Fruit fly (Drosophila melanogaster) whole organism, prepupa: Measurements from ENCODE around the gene kni.

Experiments used
- Blimp-1 ChIP-seq: fragments of 200-800 bp; sonication (Bioruptor generic); optimal IDR thresholded peaks from 3 replicates; lab custom pipeline; 2017; ENCODE audit warnings: missing biosample characterization, missing genetic modification characterization, mild to moderate bottlenecking, moderate library complexity, missing genetic modification reagents
- CG10631 ChIP-seq: fragments of 200-800 bp; sonication (Bioruptor generic); optimal IDR thresholded peaks from 2 replicates; lab custom pipeline; 2016; ENCODE audit warnings: missing biosample characterization, missing genetic modification characterization
- CG10669 ChIP-seq: fragments of 200-800 bp; sonication (Bioruptor generic); optimal IDR thresholded peaks from 3 replicates; lab custom pipeline; 2018; ENCODE audit warnings: missing biosample characterization, mild to moderate bottlenecking, missing genetic modification characterization, moderate library complexity
- CG11294 ChIP-seq: fragments of 200-800 bp; sonication (Bioruptor generic); IDR thresholded peaks from 2 replicates; pipeline ENCODE4 v1.3.6; 2022; ENCODE audit warnings: missing biosample characterization, missing genetic modification characterization
- CG11762 ChIP-seq: fragments of 200-800 bp; sonication (Bioruptor generic); optimal IDR thresholded peaks from 3 replicates; lab custom pipeline; 2016; ENCODE audit warnings: missing biosample characterization, missing genetic modification characterization; ENCODE audit not compliant: insufficient read depth
- CG11902 ChIP-seq: fragments of 200-800 bp; sonication (Bioruptor generic); optimal IDR thresholded peaks from 3 replicates; lab custom pipeline; 2016; ENCODE audit warnings: missing biosample characterization, missing genetic modification characterization
- CG15336 ChIP-seq: fragments of 200-800 bp; sonication (Bioruptor generic); IDR thresholded peaks from 2 replicates; pipeline ENCODE4 v1.3.6; 2022; ENCODE audit warnings: missing biosample characterization, missing genetic modification characterization
- CG16779 ChIP-seq: fragments of 200-800 bp; sonication (Bioruptor generic); optimal IDR thresholded peaks from 3 replicates; lab custom pipeline; 2017; ENCODE audit warnings: missing biosample characterization, mild to moderate bottlenecking, missing genetic modification characterization
- CG3032 ChIP-seq: fragments of 200-800 bp; optimal IDR thresholded peaks from 2 replicates; lab custom pipeline; 2019; ENCODE audit warnings: missing biosample characterization, mild to moderate bottlenecking, missing genetic modification characterization, moderate library complexity
- CG31627 ChIP-seq: fragments of 200-800 bp; sonication (Bioruptor generic); optimal IDR thresholded peaks from 3 replicates; lab custom pipeline; 2016; ENCODE audit warnings: missing biosample characterization, missing genetic modification characterization
- CG32006 ChIP-seq: fragments of 200-800 bp; sonication (Bioruptor generic); optimal IDR thresholded peaks from 3 replicates; lab custom pipeline; 2017; ENCODE audit warnings: missing biosample characterization, mild to moderate bottlenecking, missing genetic modification characterization
- CG34406 ChIP-seq: fragments of 200-800 bp; sonication (Bioruptor generic); optimal IDR thresholded peaks from 3 replicates; lab custom pipeline; 2016; ENCODE audit warnings: missing biosample characterization, missing genetic modification characterization
- CG3919 ChIP-seq: fragments of 200-800 bp; sonication (Bioruptor generic); optimal IDR thresholded peaks from 3 replicates; lab custom pipeline; 2016; ENCODE audit warnings: missing biosample characterization, missing genetic modification characterization
- CG6276 ChIP-seq: fragments of 200-800 bp; sonication (Bioruptor generic); optimal IDR thresholded peaks from 2 replicates; lab custom pipeline; 2017; ENCODE audit warnings: missing biosample characterization, mild to moderate bottlenecking, missing genetic modification characterization
- CG6792 ChIP-seq: fragments of 200-800 bp; sonication (Bioruptor generic); optimal IDR thresholded peaks from 3 replicates; lab custom pipeline; 2016; ENCODE audit warnings: missing biosample characterization, missing genetic modification characterization
- CG6808 ChIP-seq: fragments of 200-800 bp; sonication (Bioruptor generic); optimal IDR thresholded peaks from 3 replicates; lab custom pipeline; 2017; ENCODE audit warnings: missing biosample characterization, missing genetic modification characterization, mild to moderate bottlenecking, moderate library complexity, missing genetic modification reagents
- CG6854 ChIP-seq: fragments of 200-800 bp; sonication (Bioruptor generic); optimal IDR thresholded peaks from 2 replicates; lab custom pipeline; 2017; ENCODE audit warnings: missing biosample characterization, mild to moderate bottlenecking, missing genetic modification characterization
- CG7368 ChIP-seq: fragments of 200-800 bp; sonication (Bioruptor generic); optimal IDR thresholded peaks from 3 replicates; lab custom pipeline; 2016; ENCODE audit warnings: missing biosample characterization, missing genetic modification characterization
- CG8632 ChIP-seq: fragments of 200-800 bp; sonication (Bioruptor generic); optimal IDR thresholded peaks from 3 replicates; lab custom pipeline; 2016; ENCODE audit warnings: missing biosample characterization, missing genetic modification characterization
- CG9139 ChIP-seq: fragments of 200-800 bp; sonication (Bioruptor generic); optimal IDR thresholded peaks from 3 replicates; lab custom pipeline; 2017; ENCODE audit warnings: missing biosample characterization, mild to moderate bottlenecking, missing genetic modification characterization
- Eip75B ChIP-seq: fragments of 200-800 bp; sonication (Bioruptor generic); optimal IDR thresholded peaks from 3 replicates; lab custom pipeline; 2016; ENCODE audit warnings: missing biosample characterization, missing genetic modification characterization
- Eip78C ChIP-seq: fragments of 200-800 bp; sonication (Bioruptor generic); peaks from one replicate; lab custom pipeline; 2016; ENCODE audit warnings: missing biosample characterization, missing genetic modification characterization
- Eip93F ChIP-seq: fragments of 200-800 bp; sonication (Bioruptor generic); optimal IDR thresholded peaks from 2 replicates; lab custom pipeline; 2016; ENCODE audit warnings: missing biosample characterization, mild to moderate bottlenecking, missing genetic modification characterization
- Ets96B ChIP-seq: fragments of 200-800 bp; optimal IDR thresholded peaks from 2 replicates; lab custom pipeline; 2019; ENCODE audit warnings: missing biosample characterization, mild to moderate bottlenecking, missing genetic modification characterization, moderate library complexity
- Gug ChIP-seq: fragments of 200-800 bp; sonication (Bioruptor generic); IDR thresholded peaks from 2 replicates; pipeline ENCODE4 v1.3.6; 2022; ENCODE audit warnings: missing biosample characterization, missing genetic modification characterization
- Hr38 ChIP-seq: sonication (Bioruptor generic); optimal IDR thresholded peaks from 2 replicates; lab custom pipeline; 2016; ENCODE audit warnings: missing biosample characterization, missing genetic modification characterization
- Hr4 ChIP-seq: fragments of 200-800 bp; sonication (Bioruptor generic); optimal IDR thresholded peaks from 3 replicates; lab custom pipeline; 2016; ENCODE audit warnings: missing biosample characterization, missing genetic modification characterization
- Met ChIP-seq: fragments of 200-800 bp; sonication (Bioruptor generic); optimal IDR thresholded peaks from 3 replicates; lab custom pipeline; 2016; ENCODE audit warnings: missing biosample characterization, missing genetic modification characterization
- OdsH ChIP-seq: fragments of 200-800 bp; sonication (Bioruptor generic); optimal IDR thresholded peaks from 3 replicates; lab custom pipeline; 2016; ENCODE audit warnings: missing biosample characterization, missing genetic modification characterization
- Smox ChIP-seq: fragments of 200-800 bp; sonication (Bioruptor generic); optimal IDR thresholded peaks from 3 replicates; lab custom pipeline; 2016; ENCODE audit warnings: missing biosample characterization, missing genetic modification characterization
- Sox102F ChIP-seq: fragments of 200-800 bp; sonication (Bioruptor generic); optimal IDR thresholded peaks from 2 replicates; lab custom pipeline; 2016; ENCODE audit warnings: missing biosample characterization, mild to moderate bottlenecking, missing genetic modification characterization
- Sox14 ChIP-seq: fragments of 200-800 bp; sonication (Bioruptor generic); optimal IDR thresholded peaks from 3 replicates; lab custom pipeline; 2016; ENCODE audit warnings: missing biosample characterization, missing genetic modification characterization
- Sox15 ChIP-seq: fragments of 200-800 bp; sonication (Bioruptor generic); optimal IDR thresholded peaks from 3 replicates; lab custom pipeline; 2016; ENCODE audit warnings: missing biosample characterization, missing genetic modification characterization
- achi ChIP-seq: fragments of 200-800 bp; sonication (Bioruptor generic); optimal IDR thresholded peaks from 3 replicates; lab custom pipeline; 2016; ENCODE audit warnings: missing biosample characterization, missing genetic modification characterization
- acj6 ChIP-seq: fragments of 200-800 bp; sonication (Bioruptor generic); optimal IDR thresholded peaks from 3 replicates; lab custom pipeline; 2016; ENCODE audit warnings: missing biosample characterization, missing genetic modification characterization
- dac ChIP-seq: fragments of 200-800 bp; sonication (Bioruptor generic); optimal IDR thresholded peaks from 2 replicates; lab custom pipeline; 2017; ENCODE audit warnings: missing biosample characterization, mild to moderate bottlenecking, missing genetic modification characterization
- dsx ChIP-seq: fragments of 200-800 bp; optimal IDR thresholded peaks from 3 replicates; lab custom pipeline; 2019; ENCODE audit warnings: missing biosample characterization, mild to moderate bottlenecking, missing genetic modification characterization, moderate library complexity; ENCODE audit not compliant: poor library complexity, severe bottlenecking
- eg ChIP-seq: fragments of 200-800 bp; sonication (Bioruptor generic); IDR thresholded peaks from 3 replicates; pipeline ENCODE4 v1.3.6; 2022; ENCODE audit warnings: missing biosample characterization, missing genetic modification characterization
- esn ChIP-seq: fragments of 200-800 bp; sonication (Bioruptor generic); optimal IDR thresholded peaks from 2 replicates; lab custom pipeline; 2016; ENCODE audit warnings: missing biosample characterization, mild to moderate bottlenecking, missing genetic modification characterization, moderate library complexity
- fd59A ChIP-seq: fragments of 200-800 bp; sonication (Bioruptor generic); optimal IDR thresholded peaks from 2 replicates; lab custom pipeline; 2017; ENCODE audit warnings: missing biosample characterization, mild to moderate bottlenecking, missing genetic modification characterization, missing genetic modification reagents
- fkh ChIP-seq: fragments of 200-800 bp; sonication (Bioruptor generic); optimal IDR thresholded peaks from 3 replicates; lab custom pipeline; 2017; ENCODE audit warnings: missing biosample characterization, mild to moderate bottlenecking, missing genetic modification characterization, moderate library complexity
- net ChIP-seq: fragments of 200-800 bp; sonication (Bioruptor generic); optimal IDR thresholded peaks from 3 replicates; lab custom pipeline; 2016; ENCODE audit warnings: missing biosample characterization, missing genetic modification characterization
- spab ChIP-seq: fragments of 200-800 bp; sonication (Bioruptor generic); optimal IDR thresholded peaks from 2 replicates; lab custom pipeline; 2017; ENCODE audit warnings: missing biosample characterization, mild to moderate bottlenecking, missing genetic modification characterization, missing genetic modification reagents
- ss ChIP-seq, 2 experiments: fragments of 200-800 bp; sonication (Bioruptor generic); optimal IDR thresholded peaks; 2 replicates in 1 of 2; 3 replicates in 1 of 2; lab custom pipeline; 2017 to 2018; ENCODE audit warnings: mild to moderate bottlenecking in 2 of 2, missing biosample characterization in 2 of 2, missing genetic modification characterization in 2 of 2, moderate library complexity in 1 of 2
- svp ChIP-seq: fragments of 200-800 bp; sonication (Bioruptor generic); peaks from one replicate; lab custom pipeline; 2016; ENCODE audit warnings: missing biosample characterization, missing genetic modification characterization
- topi ChIP-seq: fragments of 200-800 bp; sonication (Bioruptor generic); optimal IDR thresholded peaks from 3 replicates; lab custom pipeline; 2016; ENCODE audit warnings: missing biosample characterization, missing genetic modification characterization

kni gene

dm6 chr3L:20695328-20695822 lies at the start of gene kni:
kni (minus strand) TSS chr3L:20695378.
- TF ChIP-seq Eip78C (GFP tag; lab: Kevin White, UChicago), result peak; percentile 37
- TF ChIP-seq eg (GFP tag; lab: Robert Waterston, UW), result 0 out of 3 replicates have a peak, but pooled peaks have one; percentile 20
- no peak for TF ChIP-seq CG6808
- TF ChIP-seq CG11902 (GFP tag; lab: Kevin White, UChicago), result no peak
- TF ChIP-seq, all 60 proteins: peak for 2

- peak; percentile 50 for TF ChIP-seq CG3032
- TF ChIP-seq Sox14, result no peak
- TF ChIP-seq CG6854, result no peak
- TF ChIP-seq Blimp-1 (GFP tag; lab: Kevin White, UChicago), result no peak
- TF ChIP-seq OdsH (GFP tag; lab: Kevin White, UChicago), result peak; percentile 32
- TF ChIP-seq net (GFP tag; lab: Kevin White, UChicago), result no peak
- TF ChIP-seq esn (GFP tag; lab: Kevin White, UChicago), result peak; percentile 12
- peak; percentile 28 for TF ChIP-seq CG8632 (GFP tag; lab: Kevin White, UChicago)
- peak; percentile 42 for TF ChIP-seq CG10669 (GFP tag; lab: Kevin White, UChicago)
- TF ChIP-seq Sox102F (GFP tag; lab: Kevin White, UChicago), result peak; percentile 17
- TF ChIP-seq CG11294 (GFP tag; lab: Robert Waterston, UW), result no peak
- peak; percentile 41 for TF ChIP-seq Ets96B (tag; lab: Kevin White, UChicago)
- peak; percentile 58 for TF ChIP-seq CG10631
- peak; percentile 15 for TF ChIP-seq dsx (GFP tag; lab: Kevin White, UChicago)
- TF ChIP-seq dac, result no peak
- TF ChIP-seq Met (GFP tag; lab: Kevin White, UChicago), result no peak
- TF ChIP-seq CG3919 (GFP tag; lab: Kevin White, UChicago), result peak; percentile 28
- peak; percentile 29 for TF ChIP-seq achi (GFP tag; lab: Kevin White, UChicago)
- peak; percentile 26 for TF ChIP-seq CG32006 (GFP tag; lab: Kevin White, UChicago)
- no peak for TF ChIP-seq CG9139
- no peak for TF ChIP-seq CG11762 (GFP tag; lab: Kevin White, UChicago)
- no peak for TF ChIP-seq CG31627 (GFP tag; lab: Kevin White, UChicago)
- peak in 1 of 2 experiments; percentile 53 for TF ChIP-seq ss (GFP tag; optimal IDR thresholded peaks at IDR 0.05; lab: Kevin White, UChicago)
- TF ChIP-seq Sox15 (GFP tag; lab: Kevin White, UChicago), result peak; percentile 1
- TF ChIP-seq Eip75B, result no peak
- TF ChIP-seq spab, result peak; percentile 27
- TF ChIP-seq CG7368, result no peak
- TF ChIP-seq CG6792 (GFP tag; lab: Kevin White, UChicago), result peak; percentile 20
- TF ChIP-seq Eip78C (GFP tag; lab: Kevin White, UChicago), result peak; percentile 74
- peak; percentile 29 for TF ChIP-seq acj6 (GFP tag; lab: Kevin White, UChicago)
- TF ChIP-seq CG34406 (GFP tag; lab: Kevin White, UChicago), result peak; percentile 40
- no peak for TF ChIP-seq Gug
- TF ChIP-seq, all 60 proteins: peak for 19
These were observed 44.2 kb upstream of the kni start, which contains the start of gene Gr77a for dm6 chr3L:20739414-20739813. Gr77a (minus strand) TSS chr3L:20739430.

- TF ChIP-seq Smox (no peak), Ets96B (tag; lab: Kevin White, UChicago) (no peak), CG31627 (GFP tag; lab: Kevin White, UChicago) (no peak), Hr38 (GFP tag; lab: Kevin White, UChicago) (no peak), CG10669 (GFP tag; lab: Kevin White, UChicago) (no peak), CG8632 (GFP tag; lab: Kevin White, UChicago) (no peak), dac (no peak), CG6276 (no peak), CG16779 (tag; lab: Kevin White, UChicago) (no peak), CG10631 (no peak), CG34406 (GFP tag; lab: Kevin White, UChicago) (peak; percentile 5), Sox14 (no peak), Eip93F (GFP tag; lab: Kevin White, UChicago) (no peak), fkh (GFP tag; lab: Kevin White, UChicago) (peak; percentile 24), CG15336 (GFP tag; lab: Robert Waterston, UW) (no peak), Hr4 (GFP tag; lab: Kevin White, UChicago) (no peak), fd59A (GFP tag; lab: Kevin White, UChicago) (no peak), Met (GFP tag; lab: Kevin White, UChicago) (no peak), net (GFP tag; lab: Kevin White, UChicago) (no peak), Eip75B (no peak), CG3032 (no peak), esn (GFP tag; lab: Kevin White, UChicago) (no peak), acj6 (GFP tag; lab: Kevin White, UChicago) (no peak), topi (GFP tag; lab: Kevin White, UChicago) (no peak), CG9139 (peak; percentile 30), svp (peak; percentile 65)
These were observed 42.2 kb upstream of the kni start for dm6 chr3L:20737346-20737745.
